Fruit fly (Drosophila melanogaster) whole organism, embryonic: Measurements from ENCODE around the gene CG42541.

ENCODE experiments used
- Blimp-1 ChIP-seq: fragments of 200-800 bp; sonication (Bioruptor generic); optimal IDR thresholded peaks from 3 replicates; lab custom pipeline; 2018; ENCODE audit warnings: missing biosample characterization, missing genetic modification characterization, mild to moderate bottlenecking, moderate library complexity, missing genetic modification reagents
- CG11696 ChIP-seq: fragments of 200-800 bp; sonication (Bioruptor generic); IDR thresholded peaks from 2 replicates; pipeline ENCODE4 v1.3.6; 2022; ENCODE audit warnings: missing biosample characterization, missing genetic modification characterization
- CG12155 ChIP-seq: fragments of 200-800 bp; sonication (Bioruptor generic); optimal IDR thresholded peaks from 3 replicates; lab custom pipeline; 2016; ENCODE audit warnings: missing biosample characterization, missing genetic modification characterization
- CG13424 ChIP-seq: fragments of 200-800 bp; sonication (Bioruptor generic); optimal IDR thresholded peaks from 2 replicates; lab custom pipeline; 2019; ENCODE audit warnings: missing biosample characterization, mild to moderate bottlenecking, missing genetic modification characterization, moderate library complexity
- CG14667 ChIP-seq: fragments of 200-800 bp; sonication (Bioruptor generic); IDR thresholded peaks from 2 replicates; pipeline ENCODE4 v1.3.6; 2022; ENCODE audit warnings: missing biosample characterization, missing genetic modification characterization
- CG14710 ChIP-seq: fragments of 200-800 bp; sonication (Bioruptor generic); optimal IDR thresholded peaks from 3 replicates; lab custom pipeline; 2019; ENCODE audit warnings: missing biosample characterization, mild to moderate bottlenecking, missing genetic modification characterization, moderate library complexity
- CG15073 ChIP-seq: fragments of 200-800 bp; sonication (Bioruptor generic); optimal IDR thresholded peaks from 2 replicates; lab custom pipeline; 2016; ENCODE audit warnings: missing biosample characterization, missing genetic modification characterization
- CG1603 ChIP-seq: fragments of 200-800 bp; sonication (Bioruptor generic); optimal IDR thresholded peaks from 2 replicates; lab custom pipeline; 2019; ENCODE audit warnings: missing biosample characterization, mild to moderate bottlenecking, missing genetic modification characterization, moderate library complexity
- CG18599 ChIP-seq: fragments of 200-800 bp; sonication (Bioruptor generic); optimal IDR thresholded peaks from 3 replicates; lab custom pipeline; 2017; ENCODE audit warnings: missing biosample characterization, missing genetic modification characterization, mild to moderate bottlenecking, moderate library complexity, missing genetic modification reagents
- CG2120 ChIP-seq: fragments of 200-800 bp; sonication (Bioruptor generic); optimal IDR thresholded peaks from 3 replicates; lab custom pipeline; 2016; ENCODE audit warnings: missing biosample characterization, missing genetic modification characterization
- CG2199 ChIP-seq: fragments of 200-800 bp; sonication (Bioruptor generic); IDR thresholded peaks from 3 replicates; pipeline ENCODE4 v1.3.6; 2022; ENCODE audit warnings: missing biosample characterization, missing genetic modification characterization
- CG30020 ChIP-seq: fragments of 200-800 bp; optimal IDR thresholded peaks from 2 replicates; lab custom pipeline; 2019; ENCODE audit warnings: missing biosample characterization, mild to moderate bottlenecking, missing genetic modification characterization, moderate library complexity
- CG6683 ChIP-seq: fragments of 200-800 bp; sonication (Bioruptor generic); optimal IDR thresholded peaks from 2 replicates; lab custom pipeline; 2017; ENCODE audit warnings: missing biosample characterization, mild to moderate bottlenecking, missing genetic modification characterization, missing genetic modification reagents
- CG7556 ChIP-seq: fragments of 200-800 bp; sonication (Bioruptor generic); optimal IDR thresholded peaks from 2 replicates; lab custom pipeline; 2017; ENCODE audit warnings: missing biosample characterization, mild to moderate bottlenecking, missing genetic modification characterization
- CG7839 ChIP-seq: fragments of 200-800 bp; sonication (Bioruptor generic); optimal IDR thresholded peaks from 3 replicates; lab custom pipeline; 2018; ENCODE audit warnings: missing biosample characterization, mild to moderate bottlenecking, missing genetic modification characterization, moderate library complexity
- CG7987 ChIP-seq: fragments of 200-800 bp; sonication (Bioruptor generic); optimal IDR thresholded peaks from 2 replicates; lab custom pipeline; 2018; ENCODE audit warnings: missing biosample characterization, mild to moderate bottlenecking, missing genetic modification characterization, moderate library complexity
- CoRest ChIP-seq: fragments of 200-800 bp; sonication (Bioruptor generic); optimal IDR thresholded peaks from 3 replicates; lab custom pipeline; 2018; ENCODE audit warnings: missing biosample characterization, mild to moderate bottlenecking, missing genetic modification characterization, moderate library complexity
- Dek ChIP-seq: fragments of 200-800 bp; sonication (Bioruptor generic); optimal IDR thresholded peaks from 3 replicates; lab custom pipeline; 2019; ENCODE audit warnings: missing biosample characterization, mild to moderate bottlenecking, missing genetic modification characterization, moderate library complexity
- Dfd ChIP-seq, 2 experiments: fragments of >200 bp; optimal IDR thresholded peaks; 2 replicates each; lab custom pipeline; 2017; ENCODE audit warnings: missing biosample characterization in 2 of 2, missing genetic modification characterization in 2 of 2
- HmgZ ChIP-seq: fragments of 200-800 bp; sonication (Bioruptor generic); optimal IDR thresholded peaks from 2 replicates; lab custom pipeline; 2018; ENCODE audit warnings: missing biosample characterization, mild to moderate bottlenecking, missing genetic modification characterization
- Hr51 ChIP-seq, 2 experiments: fragments of 200-800 bp; sonication (Bioruptor generic); optimal IDR thresholded peaks; 2 replicates in 1 of 2; 3 replicates in 1 of 2; lab custom pipeline; 2016 to 2018; ENCODE audit warnings: missing biosample characterization in 2 of 2, missing genetic modification characterization in 2 of 2, mild to moderate bottlenecking in 1 of 2, moderate library complexity in 1 of 2
- Oli ChIP-seq: fragments of 200-800 bp; sonication (Bioruptor generic); optimal IDR thresholded peaks from 2 replicates; lab custom pipeline; 2018; ENCODE audit warnings: missing biosample characterization, mild to moderate bottlenecking, missing genetic modification characterization, moderate library complexity
- Sin3A ChIP-seq: fragments of >200 bp; optimal IDR thresholded peaks from 2 replicates; lab custom pipeline; 2018
- ac ChIP-seq: fragments of 200-800 bp; sonication (Bioruptor generic); optimal IDR thresholded peaks from 3 replicates; lab custom pipeline; 2017; ENCODE audit warnings: missing biosample characterization, mild to moderate bottlenecking, missing genetic modification characterization
- ap ChIP-seq: fragments of 200-800 bp; sonication (Bioruptor generic); IDR thresholded peaks from 2 replicates; pipeline ENCODE4 v1.3.6; 2022; ENCODE audit warnings: missing biosample characterization, missing genetic modification characterization
- cas ChIP-seq: fragments of 200-800 bp; sonication (Bioruptor generic); IDR thresholded peaks from 2 replicates; pipeline ENCODE4 v1.3.6; 2022; ENCODE audit warnings: missing biosample characterization, missing genetic modification characterization
- crol ChIP-seq: fragments of 200-800 bp; sonication (Bioruptor generic); IDR thresholded peaks from 2 replicates; pipeline ENCODE4 v1.3.6; 2022; ENCODE audit warnings: missing biosample characterization, missing genetic modification characterization
- crp ChIP-seq, 2 experiments: fragments of 200-800 bp; sonication (Bioruptor generic); optimal IDR thresholded peaks; 2 replicates in 1 of 2; 3 replicates in 1 of 2; lab custom pipeline; 2017; ENCODE audit warnings: missing biosample characterization in 2 of 2, missing genetic modification characterization in 2 of 2, mild to moderate bottlenecking in 1 of 2, moderate library complexity in 1 of 2
- dmrt99B ChIP-seq: fragments of 200-800 bp; sonication (Bioruptor generic); optimal IDR thresholded peaks from 2 replicates; lab custom pipeline; 2018; ENCODE audit warnings: missing biosample characterization, mild to moderate bottlenecking, missing genetic modification characterization, moderate library complexity
- eve ChIP-seq, 2 experiments: fragments of >200 bp; optimal IDR thresholded peaks; 2 replicates each; lab custom pipeline; 2017; ENCODE audit warnings: missing biosample characterization in 2 of 2, missing genetic modification characterization in 2 of 2
- fd64A ChIP-seq: fragments of 200-800 bp; sonication (Bioruptor generic); optimal IDR thresholded peaks from 3 replicates; lab custom pipeline; 2018; ENCODE audit warnings: missing biosample characterization, mild to moderate bottlenecking, missing genetic modification characterization
- fd96Cb ChIP-seq: fragments of 200-800 bp; sonication (Bioruptor generic); optimal IDR thresholded peaks from 2 replicates; lab custom pipeline; 2018; ENCODE audit warnings: missing biosample characterization, mild to moderate bottlenecking, missing genetic modification characterization, moderate library complexity
- hb ChIP-seq: fragments of 200-800 bp; sonication (Bioruptor generic); IDR thresholded peaks from 3 replicates; pipeline ENCODE4 v1.3.6; 2022; ENCODE audit warnings: missing biosample characterization, missing genetic modification characterization; ENCODE audit not compliant: partially characterized antibody
- insv ChIP-seq, 2 experiments: fragments of 200-800 bp; sonication (Bioruptor generic); optimal IDR thresholded peaks; 3 replicates each; lab custom pipeline; 2016 to 2018; ENCODE audit warnings: missing biosample characterization in 2 of 2, missing genetic modification characterization in 2 of 2
- inv ChIP-seq: fragments of 200-800 bp; sonication (Bioruptor generic); IDR thresholded peaks from 2 replicates; pipeline ENCODE4 v1.3.6; 2022; ENCODE audit warnings: missing biosample characterization, missing genetic modification characterization; ENCODE audit not compliant: partially characterized antibody
- ken ChIP-seq: fragments of 200-800 bp; sonication (Bioruptor generic); IDR thresholded peaks from 3 replicates; pipeline ENCODE4 v1.3.6; 2022; ENCODE audit warnings: missing biosample characterization, missing genetic modification characterization
- kni ChIP-seq: fragments of 200-800 bp; sonication (Bioruptor generic); optimal IDR thresholded peaks from 3 replicates; lab custom pipeline; 2017; ENCODE audit warnings: mild to moderate bottlenecking, missing biosample characterization, missing genetic modification reagents, missing genetic modification characterization
- lbe ChIP-seq: fragments of 200-800 bp; sonication (Bioruptor generic); optimal IDR thresholded peaks from 2 replicates; lab custom pipeline; 2016; ENCODE audit warnings: missing biosample characterization, mild to moderate bottlenecking, missing genetic modification characterization
- odd ChIP-seq: fragments of 200-800 bp; sonication (Bioruptor generic); optimal IDR thresholded peaks from 2 replicates; lab custom pipeline; 2017; ENCODE audit warnings: missing biosample characterization, mild to moderate bottlenecking, missing genetic modification characterization
- onecut ChIP-seq: fragments of 200-800 bp; sonication (Bioruptor generic); IDR thresholded peaks from 2 replicates; pipeline ENCODE4 v1.3.6; 2022; ENCODE audit warnings: missing biosample characterization, missing genetic modification characterization
- pan ChIP-seq, 4 experiments: fragments of >200 bp in 3 of 4; fragments of 200-800 bp in 1 of 4; sonication (Bioruptor generic) in 1 of 4; optimal IDR thresholded peaks in 3 of 4; IDR thresholded peaks in 1 of 4; 2 replicates each; pipeline versions ENCODE4 v1.3.6 to Lab custom; 2017 to 2022; ENCODE audit warnings: missing biosample characterization in 2 of 4, missing genetic modification characterization in 2 of 4, mixed read lengths in 1 of 4
- sens ChIP-seq: fragments of 200-800 bp; sonication (Bioruptor generic); peaks from one replicate; lab custom pipeline; 2016; ENCODE audit warnings: missing biosample characterization, missing genetic modification characterization
- shn ChIP-seq: fragments of 200-800 bp; sonication (Bioruptor generic); optimal IDR thresholded peaks from 3 replicates; lab custom pipeline; 2016; ENCODE audit warnings: missing biosample characterization, missing genetic modification characterization
- wek ChIP-seq: fragments of 200-800 bp; sonication (Bioruptor generic); optimal IDR thresholded peaks from 3 replicates; lab custom pipeline; 2018; ENCODE audit warnings: missing biosample characterization, mild to moderate bottlenecking, missing genetic modification characterization, moderate library complexity
- zen2 ChIP-seq: fragments of 200-800 bp; sonication (Bioruptor generic); IDR thresholded peaks from 3 replicates; pipeline ENCODE4 v1.3.6; 2022; ENCODE audit warnings: missing biosample characterization, missing genetic modification characterization; ENCODE audit not compliant: partially characterized antibody
- zf30C ChIP-seq: fragments of 200-800 bp; sonication (Bioruptor generic); optimal IDR thresholded peaks from 3 replicates; lab custom pipeline; 2018; ENCODE audit warnings: missing biosample characterization, mild to moderate bottlenecking, missing genetic modification characterization
- zfh1 ChIP-seq: fragments of 200-800 bp; sonication (Bioruptor generic); IDR thresholded peaks from 3 replicates; pipeline ENCODE4 v1.3.6; 2022; ENCODE audit warnings: missing biosample characterization, missing genetic modification characterization

The CG42541 gene

DNA sequence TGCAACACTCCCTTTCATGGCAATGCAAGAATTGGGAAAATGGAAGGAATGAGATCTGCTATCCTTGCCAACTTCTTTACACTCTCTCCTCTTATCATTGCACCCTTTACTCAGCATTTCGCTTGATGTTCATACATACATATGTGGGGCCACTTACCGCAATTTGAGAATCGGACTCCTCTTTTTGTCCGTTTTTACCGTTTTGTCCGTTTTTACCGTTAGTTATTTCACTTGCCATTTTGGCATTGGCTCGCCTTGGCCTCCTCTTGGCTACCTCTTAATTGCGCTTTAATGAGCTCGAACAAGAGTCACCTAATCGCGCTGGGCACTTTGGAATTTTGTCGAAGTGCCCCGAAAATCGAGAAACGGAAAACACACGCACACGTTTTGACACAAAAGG is 62.6 kb downstream of the CG42541 start:
- TF ChIP-seq CG6683 (GFP tag; lab: Kevin White, UChicago) (no peak), sens (peak; percentile 20)

DNA sequence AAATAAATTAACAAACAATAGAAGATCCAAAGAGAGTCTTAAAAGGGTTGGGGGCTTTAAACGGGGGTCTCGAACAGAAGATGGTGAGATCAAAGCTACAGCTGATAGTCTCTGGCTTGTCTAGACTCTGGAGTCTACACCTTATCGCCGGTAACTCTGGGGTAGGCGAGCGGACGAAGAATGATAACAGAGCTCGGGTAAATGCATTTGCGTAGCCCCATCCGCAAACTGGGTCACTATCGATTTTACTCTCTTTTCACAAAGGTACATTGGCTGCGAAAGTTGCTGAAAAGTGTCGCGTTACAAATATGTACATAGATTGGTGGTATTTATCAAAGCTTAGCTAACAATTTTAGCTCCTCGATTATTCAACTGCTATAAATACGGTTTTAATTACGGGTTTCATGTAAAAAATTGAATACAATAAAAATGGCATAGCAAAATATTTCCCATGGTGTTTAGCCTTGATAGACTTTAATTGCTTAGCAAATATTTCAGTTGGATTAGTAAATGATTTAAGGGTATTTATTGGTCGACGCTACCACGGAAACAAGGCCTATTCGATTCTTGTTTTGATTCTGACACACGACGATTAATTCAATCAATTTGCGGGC is 63.4 kb downstream of the CG42541 start:
- TF ChIP-seq pan (optimal IDR thresholded peaks at IDR 0.05; lab: Kevin White, UChicago) (no peak), pan (GFP tag; optimal IDR thresholded peaks at IDR 0.05 in 1 of 2, IDR thresholded peaks at IDR 0.05 in 1 of 2) (no peak), dmrt99B (peak; percentile 38), Dek (tag; lab: Kevin White, UChicago) (no peak), zen2 (GFP tag; lab: Robert Waterston, UW) (no peak), cas (no peak), eve (GFP tag; optimal IDR thresholded peaks at IDR 0.05; lab: Kevin White, UChicago) (peak in 1 of 2 experiments; percentile 1), CG11696 (GFP tag; lab: Robert Waterston, UW) (no peak), odd (GFP tag; lab: Kevin White, UChicago) (no peak), zf30C (no peak), CG30020 (tag; lab: Kevin White, UChicago) (no peak), CG14667 (GFP tag; lab: Robert Waterston, UW) (no peak), onecut (GFP tag; lab: Robert Waterston, UW) (0 out of 2 replicates have a peak, but pooled peaks have one; percentile 16), CG13424 (tag; lab: Kevin White, UChicago) (peak; percentile 3), inv (no peak), ken (GFP tag; lab: Robert Waterston, UW) (no peak), CG18599 (no peak), hb (no peak), HmgZ (no peak), CG14710 (tag; lab: Kevin White, UChicago) (peak; percentile 17), CG7839 (tag; lab: Kevin White, UChicago) (peak; percentile 1), Dfd (GFP tag; optimal IDR thresholded peaks at IDR 0.05; lab: Kevin White, UChicago) (no peak), CG12155 (GFP tag; lab: Kevin White, UChicago) (no peak), CG1603 (tag; lab: Kevin White, UChicago) (peak; percentile 16), Oli (tag; lab: Kevin White, UChicago) (peak; percentile 25), CoRest (tag; lab: Kevin White, UChicago) (peak; percentile 26), lbe (GFP tag; lab: Kevin White, UChicago) (no peak), crol (GFP tag; lab: Robert Waterston, UW) (no peak), fd64A (GFP tag; lab: Kevin White, UChicago) (no peak), wek (no peak), Hr51 (GFP tag; optimal IDR thresholded peaks at IDR 0.05; lab: Kevin White, UChicago) (peak in 1 of 2 experiments; percentile 26), kni (no peak), Sin3A (lab: Kevin White, UChicago) (no peak), ac (no peak), fd96Cb (tag; lab: Kevin White, UChicago) (peak; percentile 29), CG2120 (GFP tag; lab: Kevin White, UChicago) (peak; percentile 5), CG7556 (no peak), CG15073 (GFP tag; lab: Kevin White, UChicago) (no peak), CG2199 (no peak), Blimp-1 (no peak), ap (GFP tag; lab: Robert Waterston, UW) (no peak), zfh1 (GFP tag; lab: Robert Waterston, UW) (no peak), shn (GFP tag; lab: Kevin White, UChicago) (no peak), CG7987 (GFP tag; lab: Kevin White, UChicago) (no peak), insv (GFP tag; optimal IDR thresholded peaks at IDR 0.05; lab: Kevin White, UChicago) (no peak), crp (GFP tag; optimal IDR thresholded peaks at IDR 0.05; lab: Kevin White, UChicago) (no peak)
